Worm (Caenorhabditis elegans): ENCODE results near the gene F33C8.4.
A peak's percentile ranks its signal among the peaks of the same experiment; 100 is the strongest.

F33C8.4 gene

DNA sequence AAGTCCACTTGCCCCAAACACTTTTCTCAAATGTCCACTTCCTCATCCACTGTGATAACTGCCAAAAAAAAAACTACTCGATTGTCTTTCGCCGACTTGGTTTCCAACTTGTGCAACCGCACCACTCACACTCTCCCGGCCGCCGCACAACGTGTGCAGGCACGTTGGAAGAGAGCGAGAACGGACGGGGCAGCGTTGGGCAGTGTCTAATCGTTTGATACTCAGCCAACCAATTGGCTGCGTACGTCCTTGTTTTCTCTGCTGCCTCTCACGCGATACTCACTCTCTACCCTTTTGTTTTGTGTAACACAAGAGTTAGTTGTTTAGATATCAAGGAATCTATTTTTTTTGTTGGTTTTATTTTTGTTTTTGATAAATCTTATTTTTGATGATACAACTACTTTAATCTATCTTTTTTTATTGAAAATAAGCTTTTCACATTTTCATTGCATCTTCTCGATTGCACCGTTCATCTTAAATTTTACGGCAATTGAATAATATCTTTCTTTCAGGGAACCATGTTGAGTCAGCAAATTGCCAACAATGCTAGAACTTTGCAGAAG lies 21.5 kb downstream of the F33C8.4 start, which contains the start of gene sucl-1 (continued):
- TF ChIP-seq madf-10 (tag; optimal IDR thresholded peaks at IDR 0.05): peak; percentile 59
- no peak for TF ChIP-seq Y53F4B.3 (GFP tag; IDR thresholded peaks at IDR 0.05)
- peak; percentile 46; the same call in 1 of the 2 replicates for TF ChIP-seq B0336.3 (GFP tag; IDR thresholded peaks at IDR 0.05)
- no peak for TF ChIP-seq ekl-4 (GFP tag; IDR thresholded peaks at IDR 0.05)
- TF ChIP-seq lsy-27 (tag; optimal IDR thresholded peaks at IDR 0.05; ENCODE audit: borderline replicate concordance, insufficient read depth): no peak
- TF ChIP-seq mes-4 (tag; optimal IDR thresholded peaks at IDR 0.05): no peak
- TF ChIP-seq unc-62 (GFP tag; optimal IDR thresholded peaks at IDR 0.05): no peak
- no peak for TF ChIP-seq aptf-3 (GFP tag; IDR thresholded peaks at IDR 0.05)
- TF ChIP-seq madf-3 (GFP tag; IDR thresholded peaks at IDR 0.05): no peak
- TF ChIP-seq ztf-26 (tag; optimal IDR thresholded peaks at IDR 0.05): peak; percentile 73
- peak; percentile 30 for TF ChIP-seq gei-17 (GFP tag; optimal IDR thresholded peaks at IDR 0.05)
- TF ChIP-seq fkh-3 (tag; optimal IDR thresholded peaks at IDR 0.05): no peak
- no peak for TF ChIP-seq bed-1 (GFP tag; IDR thresholded peaks at IDR 0.05)
- no peak for TF ChIP-seq mel-28 (tag; optimal IDR thresholded peaks at IDR 0.05; ENCODE audit: borderline replicate concordance)
- TF ChIP-seq unc-130 (GFP tag; optimal IDR thresholded peaks at IDR 0.05): no peak
- peak; percentile 99 for TF ChIP-seq nhr-80 (tag; optimal IDR thresholded peaks at IDR 0.05)
- no peak for TF ChIP-seq F57A8.1 (GFP tag; optimal IDR thresholded peaks at IDR 0.05)
- TF ChIP-seq F23B12.7 (tag; optimal IDR thresholded peaks at IDR 0.05; ENCODE audit: insufficient read depth): peak; percentile 77
- TF ChIP-seq K11D2.4 (GFP tag; IDR thresholded peaks at IDR 0.05): 0 out of 2 replicates have a peak, but pooled peaks have one; percentile 55
- TF ChIP-seq cebp-1 (GFP tag; IDR thresholded peaks at IDR 0.05): peak; percentile 55; the same call in 1 of the 2 replicates
- TF ChIP-seq cebp-1 (tag; optimal IDR thresholded peaks at IDR 0.05): peak; percentile 86
- no peak for TF ChIP-seq nfya-2 (GFP tag; IDR thresholded peaks at IDR 0.05)
- TF ChIP-seq egl-18 (GFP tag; IDR thresholded peaks at IDR 0.05): no peak
- TF ChIP-seq let-526 (GFP tag; IDR thresholded peaks at IDR 0.05): no peak
- 0 out of 2 replicates have a peak, but pooled peaks have one; percentile 35 for TF ChIP-seq lir-1 (GFP tag; conservative IDR thresholded peaks at IDR 0.05)
- peak; percentile 84 for TF ChIP-seq nfyb-1 (GFP tag; IDR thresholded peaks at IDR 0.05)
- no peak for TF ChIP-seq hsf-1 (GFP tag; IDR thresholded peaks at IDR 0.05)
- TF ChIP-seq ama-1 (optimal IDR thresholded peaks at IDR 0.05): no peak
- TF ChIP-seq ama-1 (GFP tag; optimal IDR thresholded peaks at IDR 0.05): peak in 1 of 2 experiments; percentile 39
- peak; percentile 88 for TF ChIP-seq ztf-18 (tag; optimal IDR thresholded peaks at IDR 0.05)
- TF ChIP-seq athp-1 (tag; optimal IDR thresholded peaks at IDR 0.05): no peak
- no peak for TF ChIP-seq hmg-20 (GFP tag; IDR thresholded peaks at IDR 0.05)
- TF ChIP-seq lsl-1 (GFP tag; optimal IDR thresholded peaks at IDR 0.05): no peak
- no peak for TF ChIP-seq xnd-1 (tag; optimal IDR thresholded peaks at IDR 0.05)
- no peak for TF ChIP-seq F52B5.7 (tag; optimal IDR thresholded peaks at IDR 0.05)
- peak in 1 of 3 experiments; percentile 64 for TF ChIP-seq lin-35 (GFP tag; optimal IDR thresholded peaks at IDR 0.05)
- no peak for TF ChIP-seq rpc-1 (optimal IDR thresholded peaks at IDR 0.05)
- TF ChIP-seq rpc-1 (tag; optimal IDR thresholded peaks at IDR 0.05): no peak
- peak; percentile 50 for TF ChIP-seq lin-54 (GFP tag; optimal IDR thresholded peaks at IDR 0.05)
- TF ChIP-seq F49E8.2 (tag; optimal IDR thresholded peaks at IDR 0.05; ENCODE audit: insufficient read depth): no peak
- no peak for TF ChIP-seq mxl-1 (tag; optimal IDR thresholded peaks at IDR 0.05)
- TF ChIP-seq hrde-1 (tag; optimal IDR thresholded peaks at IDR 0.05; ENCODE audit: borderline replicate concordance): no peak
- TF ChIP-seq sptf-2 (GFP tag; optimal IDR thresholded peaks at IDR 0.05): no peak
- TF ChIP-seq rcor-1 (GFP tag; IDR thresholded peaks at IDR 0.05): peak; percentile 69
- no peak for TF ChIP-seq F33H1.4 (GFP tag; IDR thresholded peaks at IDR 0.05)
- TF ChIP-seq pha-4 (tag; optimal IDR thresholded peaks at IDR 0.05): no peak
- TF ChIP-seq tlf-1 (GFP tag; optimal IDR thresholded peaks at IDR 0.05): peak; percentile 12
- TF ChIP-seq sea-2 (GFP tag; IDR thresholded peaks at IDR 0.05): no peak
- no peak for TF ChIP-seq dpff-1 (tag; optimal IDR thresholded peaks at IDR 0.05)
- no peak for TF ChIP-seq ceh-100 (GFP tag; IDR thresholded peaks at IDR 0.05)

Measured in whole organism, young adult.